Worm (Caenorhabditis elegans) whole organism, L1 larva: ENCODE data around the gene Y62F5A.10.

Experiments
- mep-1 ChIP-seq: fragments of 150-350 bp; optimal IDR thresholded peaks from 2 replicates; lab custom pipeline; 2014; ENCODE audit warnings: missing biosample characterization, missing genetic modification characterization
- nhr-237 ChIP-seq: fragments of 150-350 bp; optimal IDR thresholded peaks from 2 replicates; lab custom pipeline; 2014; ENCODE audit warnings: missing biosample characterization, missing genetic modification characterization
- unc-130 ChIP-seq: fragments of 150-350 bp; optimal IDR thresholded peaks from 2 replicates; lab custom pipeline; 2017; ENCODE audit warnings: missing biosample characterization, missing genetic modification characterization, inconsistent platforms

DNA sequence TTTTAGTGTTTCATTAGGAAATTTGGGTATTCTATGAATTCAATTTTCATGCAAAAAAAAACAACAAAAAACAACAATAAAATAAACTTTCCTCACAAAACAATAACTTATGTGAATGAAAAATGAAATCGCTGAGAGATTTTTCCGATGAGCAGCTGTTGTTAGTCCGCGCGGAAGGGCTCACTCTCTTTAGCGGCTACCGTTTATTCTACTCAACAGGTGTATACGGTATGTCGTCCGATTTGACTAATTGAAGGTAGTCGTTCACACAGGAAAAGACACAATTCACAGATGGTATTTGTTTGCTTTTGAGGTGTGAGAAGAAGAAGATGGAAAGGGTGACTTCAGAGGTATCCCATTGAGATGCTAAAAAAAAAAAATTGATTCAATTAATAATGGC, 47.3 kb downstream of the Y62F5A.10 start:
- no peak for TF ChIP-seq unc-130
- no peak for TF ChIP-seq nhr-237 (tag; lab: Kevin White, UChicago)
- no peak for TF ChIP-seq mep-1
